Worm (Caenorhabditis elegans): ENCODE results near the gene F54D8.10.

- no peak for TF ChIP-seq ztf-23 (GFP tag; IDR thresholded peaks at IDR 0.05)
- TF ChIP-seq flt-1 (GFP tag; IDR thresholded peaks at IDR 0.05), result no peak
- TF ChIP-seq cog-1 (tag; optimal IDR thresholded peaks at IDR 0.05), result no peak
- no peak for TF ChIP-seq ztf-29 (GFP tag; IDR thresholded peaks at IDR 0.05)
- TF ChIP-seq klf-2 (GFP tag; conservative IDR thresholded peaks at IDR 0.05), result no peak
- TF ChIP-seq ref-1 (GFP tag; conservative IDR thresholded peaks at IDR 0.05), result no peak
- TF ChIP-seq T22C8.4 (GFP tag; IDR thresholded peaks at IDR 0.05), result no peak
- TF ChIP-seq med-1 (GFP tag; optimal IDR thresholded peaks at IDR 0.05; ENCODE audit: insufficient read depth), result no peak
- no peak for TF ChIP-seq tab-1 (GFP tag; IDR thresholded peaks at IDR 0.05)
Measured at ce11 chrIII:5124385-5124784, 29.8 kb downstream of the F54D8.10 start.

All from whole organism, midembryonic.